Worm (Caenorhabditis elegans): ENCODE results near the gene C01B10.9.

ce11 chrIV:6652479-6653022 lies 20.5 kb downstream of the C01B10.9 start:
- TF ChIP-seq nhr-237 (tag; optimal IDR thresholded peaks at IDR 0.05) (no peak), M03D4.4 (tag; optimal IDR thresholded peaks at IDR 0.05) (no peak), ztf-11 (tag; optimal IDR thresholded peaks at IDR 0.05) (no peak), blmp-1 (tag; optimal IDR thresholded peaks at IDR 0.05) (no peak), pha-4 (tag; optimal IDR thresholded peaks at IDR 0.05) (no peak), ces-1 (GFP tag; optimal IDR thresholded peaks at IDR 0.05) (no peak), nhr-12 (tag; optimal IDR thresholded peaks at IDR 0.05) (no peak), nhr-28 (tag; optimal IDR thresholded peaks at IDR 0.05) (no peak), elt-1 (tag; optimal IDR thresholded peaks at IDR 0.05; ENCODE audit: borderline replicate concordance, insufficient read depth) (no peak), mep-1 (tag; optimal IDR thresholded peaks at IDR 0.05) (no peak), sptf-1 (tag; optimal IDR thresholded peaks at IDR 0.05) (no peak), flh-1 (GFP tag; optimal IDR thresholded peaks at IDR 0.05) (no peak), snpc-4 (tag; optimal IDR thresholded peaks at IDR 0.05) (no peak), lin-32 (GFP tag; optimal IDR thresholded peaks at IDR 0.05) (no peak)

Measured in whole organism, mixed stage, embryonic.